Worm (Caenorhabditis elegans) whole organism, L4/young adult: ENCODE data around the gene B0035.15.

Source experiments
- W03F9.2 ChIP-seq: fragments of 150-350 bp; optimal IDR thresholded peaks from 2 replicates; lab custom pipeline; 2014; ENCODE audit warnings: missing biosample characterization, missing genetic modification characterization
- dao-5 ChIP-seq: sonication (generic microtip); optimal IDR thresholded peaks from 2 replicates; lab custom pipeline; 2016; ENCODE audit warnings: missing genotype, missing genetic modification characterization, moderate library complexity, missing compliant biosample characterization
- him-1 ChIP-seq: sonication (generic microtip); optimal IDR thresholded peaks from 2 replicates; lab custom pipeline; 2016; ENCODE audit warnings: missing genotype, missing genetic modification reagents, missing genetic modification characterization, missing compliant biosample characterization

DNA sequence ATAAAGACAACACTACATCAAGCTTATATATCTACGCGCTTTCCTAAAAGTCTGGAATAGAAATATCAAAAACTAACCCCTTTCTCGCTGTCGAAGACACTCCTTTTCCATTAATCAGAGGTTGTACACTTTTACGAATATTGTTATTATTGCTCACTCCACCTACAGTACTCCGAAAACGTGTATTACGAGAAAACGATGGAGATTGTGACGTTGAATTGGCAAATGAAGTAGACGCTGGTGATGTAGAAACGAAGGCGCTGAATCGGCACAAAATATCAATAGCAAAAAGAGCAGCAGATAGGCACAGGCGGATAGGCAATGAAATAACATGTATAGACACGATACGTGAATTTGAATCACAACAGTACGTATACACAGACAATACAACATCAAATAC, 46.2 kb upstream of the B0035.15 start:
- TF ChIP-seq dao-5 (tag; lab: Kevin White, UChicago) (no peak), him-1 (no peak), W03F9.2 (no peak)
